Fruit fly (Drosophila melanogaster) S2 (cell line): ENCODE measurements around the gene CG46462.

Experiments used
- CG8478 ChIP-seq: fragments of >200 bp; optimal IDR thresholded peaks from 2 replicates; lab custom pipeline; 2018
- CTCF ChIP-seq, 2 experiments: fragments of >200 bp; optimal IDR thresholded peaks; 2 replicates each; lab custom pipeline; 2018

The CG46462 gene

DNA sequence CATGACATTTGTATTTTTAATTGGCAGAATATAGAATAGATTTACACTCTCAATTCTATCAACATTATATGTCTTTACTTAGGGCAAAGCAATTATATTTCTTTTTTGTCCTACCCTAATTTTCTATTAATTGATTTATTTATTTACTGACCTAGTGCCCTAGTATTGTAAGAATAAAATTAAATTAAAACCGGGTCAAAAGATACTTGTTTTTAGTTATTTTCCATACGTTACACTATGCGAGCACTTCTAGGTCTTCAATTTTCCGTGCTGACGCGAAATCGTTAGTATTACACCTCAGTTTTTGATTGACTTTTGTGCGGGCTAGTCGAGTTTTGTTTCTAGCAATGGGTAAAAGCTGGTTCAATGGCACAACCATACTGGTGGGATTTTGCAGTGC is at the start of gene CG46462:
Gene CG46462, plus strand, starts transcription at position 301 of the 400 bp plus-strand sequence.
- TF ChIP-seq CG8478 (lab: Kevin White, UChicago) (no peak), CTCF (optimal IDR thresholded peaks at IDR 0.05; lab: Kevin White, UChicago) (no peak)

DNA sequence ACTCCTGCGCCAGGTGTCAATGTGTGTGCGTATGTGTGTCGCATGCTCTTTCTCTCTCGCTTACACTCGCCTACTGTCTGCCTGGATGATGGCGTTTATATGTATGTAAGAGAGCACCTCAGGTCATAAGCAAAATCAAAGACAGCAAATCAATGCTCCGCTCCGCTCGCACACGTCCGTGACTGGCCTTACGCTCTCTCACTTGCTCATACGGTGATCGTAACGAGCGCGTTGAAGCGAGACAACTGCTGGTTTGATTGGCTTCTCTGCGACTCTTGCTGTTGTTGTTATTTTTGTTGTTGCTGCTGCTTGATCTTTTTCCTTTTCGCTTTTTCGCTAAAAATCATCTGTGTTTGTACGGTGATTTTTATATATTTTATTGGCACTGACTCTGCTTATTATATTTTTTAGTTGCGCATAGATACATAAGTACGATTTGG is 35.9 kb upstream of the CG46462 start:
- TF ChIP-seq CG8478 (lab: Kevin White, UChicago) (no peak), CTCF (optimal IDR thresholded peaks at IDR 0.05; lab: Kevin White, UChicago) (peak; percentile 17 to 49)

DNA sequence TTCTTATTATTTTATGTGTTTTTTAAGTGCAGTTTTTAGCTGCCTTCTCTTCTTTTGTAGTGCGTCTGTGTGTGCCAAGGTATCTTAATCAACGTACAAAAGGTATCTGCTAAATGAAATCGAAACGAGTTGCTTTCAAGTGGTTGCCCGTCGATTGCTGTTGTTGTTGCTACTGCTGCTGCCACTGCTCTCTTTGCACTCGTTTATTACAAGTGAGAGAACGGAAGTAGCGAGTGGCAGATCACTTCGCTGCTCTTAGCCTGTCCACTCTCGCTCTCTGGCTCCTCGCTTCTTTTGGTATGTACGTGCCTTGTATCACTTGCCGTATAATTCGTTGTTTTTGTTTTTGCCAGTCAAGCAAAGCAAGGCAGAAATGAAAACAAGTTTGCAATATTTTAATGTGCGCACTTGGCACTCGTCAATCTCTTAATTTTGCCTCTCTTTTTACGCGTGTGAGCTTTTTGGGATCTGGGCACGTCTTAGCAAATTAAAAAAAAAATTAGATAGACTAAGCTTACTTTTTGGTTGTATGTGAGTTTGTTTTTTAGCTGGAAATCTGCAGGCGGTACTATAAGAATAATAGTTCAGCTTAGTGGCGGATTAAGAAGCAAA is 35.1 kb upstream of the CG46462 start:
- no peak for TF ChIP-seq CTCF (optimal IDR thresholded peaks at IDR 0.05; lab: Kevin White, UChicago)
- no peak for TF ChIP-seq CG8478 (lab: Kevin White, UChicago)

DNA sequence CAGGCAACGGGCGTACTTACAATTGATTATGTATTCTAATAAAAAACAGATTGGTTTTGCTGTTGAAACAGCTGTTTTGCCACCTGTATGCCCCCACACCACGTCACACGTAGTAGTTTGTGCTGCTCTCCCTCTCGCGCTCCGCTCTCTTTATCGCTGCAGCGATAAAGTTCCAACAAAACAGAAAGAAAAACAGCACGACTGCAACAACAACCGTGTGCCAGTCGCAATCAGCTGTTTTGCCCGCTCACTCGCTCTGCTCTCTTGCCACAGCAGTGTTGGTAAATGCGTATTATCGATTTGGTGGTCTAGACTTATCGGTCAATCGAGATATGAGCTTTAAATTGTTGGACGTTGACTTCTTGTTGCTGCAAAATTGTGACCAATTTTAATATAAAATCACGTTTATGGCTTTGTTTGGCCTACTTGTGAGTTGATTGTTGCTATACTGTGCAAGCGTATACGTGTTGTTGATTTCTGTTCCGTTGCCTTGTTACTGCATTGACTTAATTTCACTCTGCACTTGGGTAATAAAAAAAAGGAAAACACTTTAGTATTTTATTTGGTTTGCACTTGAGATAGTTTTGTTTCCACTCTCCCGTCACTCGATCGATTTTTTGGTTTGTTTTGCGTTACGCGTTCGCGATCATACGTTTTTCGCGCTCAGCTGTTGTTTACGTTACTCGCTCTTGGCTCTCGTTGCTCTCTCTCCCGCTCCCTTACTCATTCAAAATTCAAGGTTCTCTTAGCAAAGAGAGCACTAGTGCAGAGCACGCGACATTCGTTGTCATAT is 34.4 kb upstream of the CG46462 start:
- TF ChIP-seq CG8478 (lab: Kevin White, UChicago) = no peak
- no peak for TF ChIP-seq CTCF (optimal IDR thresholded peaks at IDR 0.05; lab: Kevin White, UChicago)

DNA sequence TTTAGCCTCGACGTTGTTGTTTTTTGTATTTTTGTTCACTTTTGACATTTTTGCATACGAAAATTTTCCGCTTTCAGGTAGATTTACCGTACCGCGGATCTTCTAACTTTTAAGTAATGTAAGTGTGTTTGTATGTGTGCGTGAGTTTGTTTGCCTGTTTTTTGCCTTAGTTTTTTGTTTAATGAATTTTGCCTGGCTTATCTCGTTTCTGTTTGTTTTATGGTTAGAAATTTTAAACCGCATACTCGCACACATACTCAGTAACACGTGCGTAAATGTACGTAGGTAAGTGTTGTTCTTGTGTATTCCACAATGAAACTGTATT is 33.8 kb upstream of the CG46462 start:
- TF ChIP-seq CG8478 (lab: Kevin White, UChicago) = no peak
- TF ChIP-seq CTCF (optimal IDR thresholded peaks at IDR 0.05; lab: Kevin White, UChicago) = no peak

DNA sequence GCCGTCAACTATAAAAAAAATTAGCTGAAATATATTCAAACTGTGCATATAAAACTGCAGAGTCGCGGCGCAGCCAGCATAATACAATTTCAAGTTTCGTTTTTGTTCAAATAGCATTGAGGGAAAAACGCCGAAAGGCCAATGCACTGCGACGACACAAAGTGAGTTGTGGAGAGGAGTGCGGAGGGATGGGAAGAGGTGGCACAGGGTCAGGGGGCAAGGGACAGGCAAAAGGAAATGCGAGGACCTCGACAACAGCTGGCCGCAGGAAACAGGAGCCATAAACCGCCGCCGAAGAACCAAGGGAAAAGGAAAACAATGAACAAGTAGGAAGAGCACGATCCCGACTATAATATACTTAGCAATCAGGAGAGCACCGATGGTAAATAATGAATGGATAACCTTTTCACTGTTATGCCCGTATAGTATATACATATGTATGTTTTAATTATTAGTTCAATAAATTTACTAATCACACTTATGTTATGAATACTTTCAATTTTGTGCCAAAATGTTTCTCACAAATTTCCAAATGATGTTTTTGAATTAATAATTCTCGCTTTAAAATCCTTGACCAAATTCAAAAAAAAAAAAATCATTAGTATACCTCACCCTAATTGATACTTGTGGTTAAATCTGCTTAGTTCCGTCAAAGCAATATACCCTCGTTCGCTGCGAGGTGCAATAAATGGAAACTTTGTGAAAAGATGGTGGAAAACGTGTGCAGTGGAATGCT is 32.8 kb upstream of the CG46462 start:
- TF ChIP-seq CG8478 (lab: Kevin White, UChicago) (no peak), CTCF (optimal IDR thresholded peaks at IDR 0.05; lab: Kevin White, UChicago) (no peak)

DNA sequence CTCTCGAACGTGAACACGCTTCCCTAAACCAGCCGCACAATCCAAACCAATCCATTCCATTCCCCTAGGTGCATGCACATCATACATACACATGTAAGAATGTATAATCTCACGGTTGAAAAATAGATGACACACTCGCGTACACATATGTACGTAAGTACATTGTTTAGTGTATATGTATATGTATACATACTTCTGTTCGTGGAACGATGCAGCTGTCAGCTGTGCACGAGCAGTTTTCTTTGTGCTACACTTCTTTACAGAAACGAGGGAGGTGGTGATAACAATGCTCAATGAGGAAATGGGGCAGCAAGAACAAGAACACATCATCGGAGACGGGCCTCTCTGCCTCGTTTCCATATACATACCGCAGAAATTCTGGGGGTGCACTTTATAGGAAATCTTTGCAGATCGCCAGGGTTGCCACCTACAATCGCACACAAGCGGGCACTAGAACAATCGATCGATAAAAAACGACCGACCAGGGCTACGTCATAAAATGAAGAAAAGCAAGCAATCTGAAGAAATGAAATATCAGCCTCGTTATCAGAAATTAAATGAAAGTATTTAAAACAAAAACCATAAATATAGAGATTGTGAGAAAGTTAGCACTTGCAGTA is 32.1 kb upstream of the CG46462 start:
- TF ChIP-seq CG8478 (lab: Kevin White, UChicago) (no peak), CTCF (optimal IDR thresholded peaks at IDR 0.05; lab: Kevin White, UChicago) (no peak)

DNA sequence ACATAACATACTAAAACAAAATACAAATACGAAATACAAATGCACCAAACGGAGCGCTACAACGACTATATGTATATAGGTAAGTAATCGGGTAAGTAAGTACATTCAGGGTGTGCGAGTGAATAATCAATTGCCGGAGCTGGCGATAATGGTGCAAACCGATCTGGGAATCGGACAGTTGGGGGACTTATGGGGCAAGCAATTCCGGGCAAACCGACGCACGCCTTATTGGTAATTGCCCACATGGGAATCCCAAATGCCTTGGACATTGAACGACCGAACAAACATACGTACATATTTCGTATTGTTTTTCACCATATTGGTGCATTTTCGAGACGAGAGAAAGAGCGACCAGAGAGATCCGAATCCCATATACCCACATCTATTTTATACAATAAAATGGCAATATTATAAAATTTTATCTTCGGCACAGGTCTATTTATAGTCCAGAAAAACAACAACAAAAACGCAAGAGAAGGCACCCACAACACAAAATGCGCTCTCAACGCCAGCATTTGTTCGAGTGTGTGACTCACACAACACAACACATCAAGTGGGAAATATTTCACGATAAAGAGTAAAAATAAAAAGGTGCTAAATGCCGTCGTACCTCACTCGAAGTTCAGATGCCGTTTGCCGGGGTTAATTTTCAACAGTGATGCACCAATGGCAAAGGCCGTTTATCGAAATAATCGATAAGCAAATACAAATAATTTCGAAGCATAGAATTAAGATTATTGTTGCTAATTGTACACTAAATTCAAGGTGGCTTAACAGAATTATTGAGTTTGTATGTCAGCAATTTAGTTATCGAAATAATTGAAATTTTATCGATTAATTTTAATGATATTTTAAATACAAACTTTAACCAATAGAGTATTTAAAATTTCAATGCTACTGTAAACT is 31.1 kb upstream of the CG46462 start:
- TF ChIP-seq CG8478 (lab: Kevin White, UChicago) (no peak), CTCF (optimal IDR thresholded peaks at IDR 0.05; lab: Kevin White, UChicago) (no peak)

DNA sequence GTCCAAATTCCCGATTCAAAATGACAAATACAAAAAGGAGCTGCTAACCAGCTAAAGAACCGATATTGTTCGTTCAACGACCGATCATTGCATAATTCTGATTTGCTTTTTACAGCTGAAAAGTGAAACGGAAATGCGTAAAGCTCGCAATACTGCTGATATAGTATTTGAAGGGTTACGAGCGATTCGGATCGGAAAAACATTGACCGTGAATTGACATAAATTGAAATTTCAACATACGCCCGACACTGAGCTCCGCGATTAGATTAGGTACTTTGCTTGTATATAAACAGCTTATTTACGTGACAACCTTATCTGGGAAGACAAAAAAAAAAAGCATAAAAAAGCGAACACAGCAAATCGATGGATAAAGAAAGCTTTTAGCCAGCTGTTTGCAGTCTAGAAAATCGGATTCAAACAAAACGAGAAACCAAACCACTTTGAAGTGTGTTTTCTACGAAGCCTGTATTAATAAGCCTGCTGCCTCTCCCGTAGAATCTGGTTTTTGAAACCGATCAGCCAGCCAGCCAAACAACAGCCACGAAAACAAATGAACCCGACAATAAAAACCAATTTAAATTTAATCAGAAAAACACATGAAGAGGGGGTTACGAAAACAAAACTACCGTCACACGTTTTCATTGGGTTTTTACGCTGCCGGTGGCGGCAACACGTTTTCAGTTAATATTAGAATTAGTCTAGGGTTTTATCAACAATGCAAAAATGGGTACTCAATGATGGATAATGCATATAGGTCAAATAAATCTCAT is 29.8 kb upstream of the CG46462 start:
- TF ChIP-seq CTCF (optimal IDR thresholded peaks at IDR 0.05; lab: Kevin White, UChicago) (no peak), CG8478 (lab: Kevin White, UChicago) (no peak)

DNA sequence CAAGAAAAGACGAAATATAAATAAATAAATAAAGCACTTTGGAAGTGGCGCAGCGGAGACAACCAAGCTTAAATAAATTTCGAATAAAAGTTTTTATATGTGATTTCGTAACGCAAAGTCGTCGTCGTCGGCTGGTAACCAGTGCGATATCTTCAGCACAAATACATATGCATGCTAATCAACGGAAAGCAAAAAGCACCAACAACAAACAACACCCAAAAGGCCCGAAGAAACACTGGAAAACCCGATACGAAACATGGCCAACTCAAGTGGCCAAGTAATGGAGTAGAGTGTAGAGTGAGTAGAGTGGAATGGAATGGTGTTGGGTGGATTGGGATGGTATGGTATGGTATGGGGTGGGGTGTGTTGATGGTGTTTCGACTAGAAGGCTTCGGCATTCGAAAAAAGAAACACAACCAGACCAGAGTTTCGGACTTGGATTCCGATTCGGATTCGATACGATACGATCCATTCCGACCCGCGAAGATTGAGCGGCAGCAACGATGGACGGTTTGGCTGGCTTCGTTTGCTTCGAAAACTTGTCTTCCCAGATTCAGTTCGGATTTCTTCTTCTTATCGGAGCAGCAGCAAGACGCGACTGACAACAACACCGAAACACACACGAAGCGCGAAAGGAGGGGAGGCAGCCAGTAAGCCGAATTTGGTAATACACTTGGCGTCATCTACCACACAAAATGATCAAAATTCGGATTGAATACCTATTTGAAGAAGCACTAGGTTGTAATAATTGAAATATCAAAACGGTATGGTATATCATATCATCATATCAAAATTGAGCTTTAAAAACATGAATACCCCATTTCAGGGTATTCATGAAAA is 28.7 kb upstream of the CG46462 start:
- no peak for TF ChIP-seq CTCF (optimal IDR thresholded peaks at IDR 0.05; lab: Kevin White, UChicago)
- no peak for TF ChIP-seq CG8478 (lab: Kevin White, UChicago)

DNA sequence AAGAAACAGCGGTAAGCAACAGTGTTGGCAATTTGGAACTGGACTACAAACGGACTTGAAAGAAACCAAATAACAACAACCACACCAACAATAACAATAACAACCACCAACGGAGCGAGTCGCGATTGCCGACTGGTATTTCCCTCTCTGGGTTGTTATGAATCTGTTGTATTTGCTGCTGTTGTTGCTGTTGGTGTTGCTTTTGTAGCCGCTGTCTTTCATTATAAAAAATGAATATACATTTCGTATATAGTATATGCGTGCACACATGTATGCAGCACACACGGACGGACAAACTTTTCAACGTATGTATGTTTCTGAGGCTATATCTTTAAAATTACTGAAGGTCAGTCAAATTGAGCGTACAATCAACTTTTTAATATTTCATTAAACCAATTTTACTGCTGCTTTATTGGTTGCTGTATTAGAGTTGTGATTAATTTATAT is 28.1 kb upstream of the CG46462 start:
- no peak for TF ChIP-seq CG8478 (lab: Kevin White, UChicago)
- TF ChIP-seq CTCF (optimal IDR thresholded peaks at IDR 0.05; lab: Kevin White, UChicago) = no peak
